Fruit fly (Drosophila melanogaster): ENCODE results near the gene eIF2beta.

Gene eIF2beta

dm6 chr3L:12494273-12494672, 32.3 kb downstream of the eIF2beta start (continued):
- TF ChIP-seq sr (GFP tag; IDR thresholded peaks at IDR 0.05) (peak; percentile 58; the same call in 1 of the 3 replicates), MESR4 (GFP tag; optimal IDR thresholded peaks at IDR 0.05) (no peak), vvl (GFP tag; IDR thresholded peaks at IDR 0.05) (peak; percentile 27; the same call in 1 of the 2 replicates), Meics (GFP tag; optimal IDR thresholded peaks at IDR 0.05) (no peak), gsb-n (tag; optimal IDR thresholded peaks at IDR 0.05) (no peak), bigmax (GFP tag; optimal IDR thresholded peaks at IDR 0.05) (no peak), vnd (GFP tag; IDR thresholded peaks at IDR 0.05; ENCODE audit: partially characterized antibody) (no peak), pros (GFP tag; optimal IDR thresholded peaks at IDR 0.05) (no peak), ftz-f1 (GFP tag; optimal IDR thresholded peaks at IDR 0.05) (peak; percentile 32), CG7987 (GFP tag; optimal IDR thresholded peaks at IDR 0.05) (no peak), ssp (GFP tag; IDR thresholded peaks at IDR 0.05) (no peak), dimm (GFP tag; IDR thresholded peaks at IDR 0.05) (no peak), onecut (GFP tag; IDR thresholded peaks at IDR 0.05) (no peak)

dm6 chr3L:12490418-12491035, 36.0 kb downstream of the eIF2beta start, which contains the start of gene CG10660:
Gene CG10660, minus strand, starts transcription at chr3L:12490676.
- TF ChIP-seq nom (GFP tag; optimal IDR thresholded peaks at IDR 0.05) (peak; percentile 41), CG14014 (GFP tag; IDR thresholded peaks at IDR 0.05) (peak; percentile 84), lmd (GFP tag; IDR thresholded peaks at IDR 0.05) (peak; percentile 83), ap (GFP tag; IDR thresholded peaks at IDR 0.05) (peak; percentile 81), TFAM (GFP tag; optimal IDR thresholded peaks at IDR 0.05) (no peak), Vsx1 (GFP tag; optimal IDR thresholded peaks at IDR 0.05) (peak; percentile 77), CG11247 (GFP tag; IDR thresholded peaks at IDR 0.05) (peak; percentile 80), Fer1 (GFP tag; optimal IDR thresholded peaks at IDR 0.05) (peak; percentile 83), vfl (GFP tag; optimal IDR thresholded peaks at IDR 0.05) (peak; percentile 11), CG15601 (tag; optimal IDR thresholded peaks at IDR 0.05) (peak; percentile 87), CG14710 (tag; optimal IDR thresholded peaks at IDR 0.05) (peak; percentile 81), HmgD (GFP tag; optimal IDR thresholded peaks at IDR 0.05) (no peak), slp2 (GFP tag; optimal IDR thresholded peaks at IDR 0.05) (peak; percentile 68), CG6175 (GFP tag; IDR thresholded peaks at IDR 0.05) (0 out of 3 replicates have a peak, but pooled peaks have one; percentile 14), dan (GFP tag; IDR thresholded peaks at IDR 0.05) (no peak), CG8478 (optimal IDR thresholded peaks at IDR 0.05) (no peak), kah (GFP tag; optimal IDR thresholded peaks at IDR 0.05) (peak; percentile 66), hbn (GFP tag; IDR thresholded peaks at IDR 0.05; ENCODE audit: partially characterized antibody) (no peak), CG5180 (GFP tag; optimal IDR thresholded peaks at IDR 0.05) (peak; percentile 68), en (GFP tag; optimal IDR thresholded peaks at IDR 0.05) (no peak), CG17328 (GFP tag; IDR thresholded peaks at IDR 0.05) (peak; percentile 93), CG1529 (GFP tag; optimal IDR thresholded peaks at IDR 0.05) (peak; percentile 83), br (optimal IDR thresholded peaks at IDR 0.05) (no peak), Trl (optimal IDR thresholded peaks at IDR 0.05) (peak in 1 of 2 experiments; percentile 15), Trl (GFP tag; optimal IDR thresholded peaks at IDR 0.05) (peak; percentile 25), salm (tag; optimal IDR thresholded peaks at IDR 0.05) (peak; percentile 90), unc-4 (GFP tag; IDR thresholded peaks at IDR 0.05; ENCODE audit: partially characterized antibody) (no peak), zfh1 (GFP tag; IDR thresholded peaks at IDR 0.05) (peak; percentile 91), CG10209 (GFP tag; optimal IDR thresholded peaks at IDR 0.05) (peak; percentile 88), CG14667 (GFP tag; IDR thresholded peaks at IDR 0.05) (0 out of 2 replicates have a peak, but pooled peaks have one; percentile 29), CG12299 (tag; optimal IDR thresholded peaks at IDR 0.05) (peak; percentile 80), Nf-YA (GFP tag; IDR thresholded peaks at IDR 0.05) (peak; percentile 82), ems (GFP tag; optimal IDR thresholded peaks at IDR 0.05) (peak; percentile 61), CG16779 (GFP tag; IDR thresholded peaks at IDR 0.05) (0 out of 2 replicates have a peak, but pooled peaks have one; percentile 55), CG7928 (GFP tag; optimal IDR thresholded peaks at IDR 0.05) (peak; percentile 34), trem (tag; optimal IDR thresholded peaks at IDR 0.05) (peak; percentile 82), Hey (tag; optimal IDR thresholded peaks at IDR 0.05) (peak; percentile 20), nerfin-2 (GFP tag; IDR thresholded peaks at IDR 0.05; ENCODE audit: partially characterized antibody) (no peak)
